Fruit fly (Drosophila melanogaster) whole organism, embryonic: Measurements from ENCODE around the gene CG12990.

Experiments used
- Atf6 ChIP-seq: fragments of 200-800 bp; sonication (Bioruptor generic); IDR thresholded peaks from 2 replicates; pipeline ENCODE4 v1.3.6; 2022; ENCODE audit warnings: missing biosample characterization, missing genetic modification characterization
- CG10654 ChIP-seq: fragments of 200-800 bp; sonication (Bioruptor generic); optimal IDR thresholded peaks from 2 replicates; lab custom pipeline; 2016; ENCODE audit warnings: missing biosample characterization, missing genetic modification characterization
- CG11085 ChIP-seq: fragments of 200-800 bp; sonication (Bioruptor generic); IDR thresholded peaks from 2 replicates; pipeline ENCODE4 v1.3.6; 2022; ENCODE audit warnings: missing biosample characterization, missing genetic modification characterization
- CG11696 ChIP-seq: fragments of 200-800 bp; sonication (Bioruptor generic); IDR thresholded peaks from 2 replicates; pipeline ENCODE4 v1.3.6; 2022; ENCODE audit warnings: missing biosample characterization, missing genetic modification characterization
- CG12299 ChIP-seq: fragments of 200-800 bp; sonication (Bioruptor generic); optimal IDR thresholded peaks from 2 replicates; lab custom pipeline; 2018; ENCODE audit warnings: missing biosample characterization, mild to moderate bottlenecking, missing genetic modification characterization
- CG12391 ChIP-seq: fragments of 200-800 bp; sonication (Bioruptor generic); optimal IDR thresholded peaks from 3 replicates; lab custom pipeline; 2018; ENCODE audit warnings: missing biosample characterization, mild to moderate bottlenecking, missing genetic modification characterization, moderate library complexity
- CG12769 ChIP-seq: fragments of 200-800 bp; sonication (Bioruptor generic); optimal IDR thresholded peaks from 2 replicates; lab custom pipeline; 2019; ENCODE audit warnings: missing biosample characterization, mild to moderate bottlenecking, missing genetic modification characterization, moderate library complexity
- CG13287 ChIP-seq: fragments of 200-800 bp; sonication (Bioruptor generic); IDR thresholded peaks from 2 replicates; pipeline ENCODE4 v1.3.6; 2022; ENCODE audit warnings: missing biosample characterization, missing genetic modification characterization; ENCODE audit not compliant: partially characterized antibody
- CG15011 ChIP-seq: fragments of 200-800 bp; sonication (Bioruptor generic); optimal IDR thresholded peaks from 3 replicates; lab custom pipeline; 2018; ENCODE audit warnings: missing biosample characterization, mild to moderate bottlenecking, missing genetic modification characterization
- CG1603 ChIP-seq: fragments of 200-800 bp; sonication (Bioruptor generic); optimal IDR thresholded peaks from 2 replicates; lab custom pipeline; 2019; ENCODE audit warnings: missing biosample characterization, mild to moderate bottlenecking, missing genetic modification characterization, moderate library complexity
- CG16779 ChIP-seq: fragments of 200-800 bp; sonication (Bioruptor generic); IDR thresholded peaks from 2 replicates; pipeline ENCODE4 v1.3.6; 2022; ENCODE audit warnings: missing biosample characterization, missing genetic modification characterization
- CG17912 ChIP-seq: fragments of 200-800 bp; sonication (Bioruptor generic); optimal IDR thresholded peaks from 2 replicates; lab custom pipeline; 2018; ENCODE audit warnings: missing biosample characterization, mild to moderate bottlenecking, missing genetic modification characterization
- CG2120 ChIP-seq: fragments of 200-800 bp; sonication (Bioruptor generic); optimal IDR thresholded peaks from 3 replicates; lab custom pipeline; 2016; ENCODE audit warnings: missing biosample characterization, missing genetic modification characterization
- CG33557 ChIP-seq: fragments of 200-800 bp; sonication (Bioruptor generic); optimal IDR thresholded peaks from 2 replicates; lab custom pipeline; 2019; ENCODE audit warnings: missing biosample characterization, mild to moderate bottlenecking, missing genetic modification characterization, moderate library complexity
- CG34422 ChIP-seq: fragments of 200-800 bp; sonication (Bioruptor generic); IDR thresholded peaks from 3 replicates; pipeline ENCODE4 v1.3.6; 2022; ENCODE audit warnings: missing biosample characterization, missing genetic modification characterization
- CG3838 ChIP-seq: fragments of 200-800 bp; sonication (Bioruptor generic); optimal IDR thresholded peaks from 3 replicates; lab custom pipeline; 2016; ENCODE audit warnings: missing biosample characterization, missing genetic modification characterization
- CG3995 ChIP-seq: fragments of 200-800 bp; sonication (Bioruptor generic); optimal IDR thresholded peaks from 3 replicates; lab custom pipeline; 2016; ENCODE audit warnings: missing biosample characterization, missing genetic modification characterization
- CG5180 ChIP-seq: fragments of 200-800 bp; sonication (Bioruptor generic); optimal IDR thresholded peaks from 3 replicates; lab custom pipeline; 2017; ENCODE audit warnings: missing biosample characterization, missing genetic modification characterization, mild to moderate bottlenecking, moderate library complexity, missing genetic modification reagents
- CG6175 ChIP-seq: fragments of 200-800 bp; sonication (Bioruptor generic); IDR thresholded peaks from 3 replicates; pipeline ENCODE4 v1.3.6; 2022; ENCODE audit warnings: missing biosample characterization, missing genetic modification characterization
- CG6813 ChIP-seq: fragments of 200-800 bp; sonication (Bioruptor generic); optimal IDR thresholded peaks from 2 replicates; lab custom pipeline; 2017; ENCODE audit warnings: missing biosample characterization, missing genetic modification characterization, mild to moderate bottlenecking, moderate library complexity, missing genetic modification reagents
- CG7271 ChIP-seq: fragments of 200-800 bp; sonication (Bioruptor generic); optimal IDR thresholded peaks from 2 replicates; lab custom pipeline; 2018; ENCODE audit warnings: missing biosample characterization, mild to moderate bottlenecking, missing genetic modification characterization, moderate library complexity
- Doc2 ChIP-seq: fragments of 200-800 bp; sonication (Bioruptor generic); IDR thresholded peaks from 2 replicates; pipeline ENCODE4 v1.3.6; 2022; ENCODE audit warnings: missing biosample characterization, missing genetic modification characterization
- E2f1 ChIP-seq: fragments of 200-800 bp; sonication (Bioruptor generic); IDR thresholded peaks from 2 replicates; pipeline ENCODE4 v1.3.6; 2022; ENCODE audit warnings: missing biosample characterization, missing genetic modification characterization
- Eip74EF ChIP-seq, 2 experiments: fragments of 200-800 bp in 1 of 2; fragments of >200 bp in 1 of 2; sonication (Bioruptor generic) in 1 of 2; optimal IDR thresholded peaks; 2 replicates each; lab custom pipeline; 2017 to 2019; ENCODE audit warnings: missing biosample characterization in 2 of 2, missing genetic modification characterization in 2 of 2, mild to moderate bottlenecking in 1 of 2, moderate library complexity in 1 of 2
- HLH3B ChIP-seq: fragments of 200-800 bp; sonication (Bioruptor generic); IDR thresholded peaks from 2 replicates; pipeline ENCODE4 v1.3.6; 2022; ENCODE audit warnings: missing biosample characterization, missing genetic modification characterization
- Hmr ChIP-seq: fragments of 200-800 bp; sonication (Bioruptor generic); optimal IDR thresholded peaks from 3 replicates; lab custom pipeline; 2017; ENCODE audit warnings: mild to moderate bottlenecking, missing biosample characterization, missing genetic modification reagents, missing genetic modification characterization
- Hr39 ChIP-seq: fragments of >200 bp; optimal IDR thresholded peaks from 2 replicates; lab custom pipeline; 2017
- Hr51 ChIP-seq, 2 experiments: fragments of 200-800 bp; sonication (Bioruptor generic); optimal IDR thresholded peaks; 2 replicates in 1 of 2; 3 replicates in 1 of 2; lab custom pipeline; 2016 to 2018; ENCODE audit warnings: missing biosample characterization in 2 of 2, missing genetic modification characterization in 2 of 2, mild to moderate bottlenecking in 1 of 2, moderate library complexity in 1 of 2
- Mad ChIP-seq: fragments of 200-800 bp; sonication (Bioruptor generic); optimal IDR thresholded peaks from 2 replicates; lab custom pipeline; 2016; ENCODE audit warnings: missing biosample characterization, missing genetic modification characterization
- NK7.1 ChIP-seq: fragments of 200-800 bp; sonication (Bioruptor generic); optimal IDR thresholded peaks from 3 replicates; lab custom pipeline; 2016; ENCODE audit warnings: missing biosample characterization, missing genetic modification characterization
- Pdp1 ChIP-seq, 2 experiments: fragments of 200-800 bp; sonication (Bioruptor generic); optimal IDR thresholded peaks; 3 replicates each; lab custom pipeline; 2016; ENCODE audit warnings: missing biosample characterization in 2 of 2, missing genetic modification characterization in 2 of 2, mild to moderate bottlenecking in 1 of 2, moderate library complexity in 1 of 2
- Sin3A ChIP-seq: fragments of >200 bp; optimal IDR thresholded peaks from 2 replicates; lab custom pipeline; 2018
- Six4 ChIP-seq: fragments of 200-800 bp; sonication (Bioruptor generic); optimal IDR thresholded peaks from 2 replicates; lab custom pipeline; 2016; ENCODE audit warnings: missing biosample characterization, missing genetic modification characterization
- Spps ChIP-seq: fragments of 200-800 bp; sonication (Bioruptor generic); optimal IDR thresholded peaks from 2 replicates; lab custom pipeline; 2018; ENCODE audit warnings: missing biosample characterization, mild to moderate bottlenecking, missing genetic modification characterization
- bab2 ChIP-seq: fragments of 200-800 bp; sonication (Bioruptor generic); optimal IDR thresholded peaks from 2 replicates; lab custom pipeline; 2016; ENCODE audit warnings: missing biosample characterization, missing genetic modification characterization
- bsh ChIP-seq, 2 experiments: fragments of 200-800 bp; sonication (Bioruptor generic); optimal IDR thresholded peaks; 2 replicates each; lab custom pipeline; 2017 to 2018; ENCODE audit warnings: mild to moderate bottlenecking in 2 of 2, missing biosample characterization in 2 of 2, missing genetic modification characterization in 2 of 2, moderate library complexity in 1 of 2
- btn ChIP-seq: fragments of 200-800 bp; sonication (Bioruptor generic); optimal IDR thresholded peaks from 2 replicates; lab custom pipeline; 2016; ENCODE audit warnings: missing biosample characterization, missing genetic modification characterization
- chinmo ChIP-seq: fragments of 200-800 bp; sonication (Bioruptor generic); IDR thresholded peaks from 4 replicates; pipeline ENCODE4 v1.3.6; 2022; ENCODE audit warnings: missing biosample characterization, missing genetic modification characterization; ENCODE audit not compliant: partially characterized antibody
- chm ChIP-seq: fragments of 200-800 bp; sonication (Bioruptor generic); IDR thresholded peaks from 2 replicates; pipeline ENCODE4 v1.3.6; 2022; ENCODE audit warnings: missing biosample characterization, missing genetic modification characterization
- en ChIP-seq: fragments of 200-800 bp; sonication (Bioruptor generic); optimal IDR thresholded peaks from 2 replicates; lab custom pipeline; 2016; ENCODE audit warnings: missing biosample characterization, missing genetic modification characterization
- fru ChIP-seq: fragments of >200 bp; optimal IDR thresholded peaks from 2 replicates; lab custom pipeline; 2017
- jumu ChIP-seq: fragments of 200-800 bp; sonication (Bioruptor generic); optimal IDR thresholded peaks from 3 replicates; lab custom pipeline; 2016; ENCODE audit warnings: missing biosample characterization, missing genetic modification characterization
- kay ChIP-seq: fragments of 200-800 bp; sonication (Bioruptor generic); optimal IDR thresholded peaks from 2 replicates; lab custom pipeline; 2016; ENCODE audit warnings: missing biosample characterization, missing genetic modification characterization
- nau ChIP-seq: fragments of 200-800 bp; sonication (Bioruptor generic); optimal IDR thresholded peaks from 3 replicates; lab custom pipeline; 2017; ENCODE audit warnings: missing biosample characterization, mild to moderate bottlenecking, missing genetic modification characterization, missing genetic modification reagents
- org-1 ChIP-seq: fragments of 200-800 bp; sonication (Bioruptor generic); optimal IDR thresholded peaks from 2 replicates; lab custom pipeline; 2017; ENCODE audit warnings: missing biosample characterization, missing genetic modification characterization
- trh ChIP-seq: fragments of 200-800 bp; sonication (Bioruptor generic); optimal IDR thresholded peaks from 2 replicates; lab custom pipeline; 2016; ENCODE audit warnings: missing biosample characterization, missing genetic modification characterization
- twi ChIP-seq: fragments of 200-800 bp; optimal IDR thresholded peaks from 2 replicates; lab custom pipeline; 2019; ENCODE audit warnings: missing biosample characterization, mild to moderate bottlenecking, missing genetic modification characterization, moderate library complexity
- usp ChIP-seq: fragments of >200 bp; optimal IDR thresholded peaks from 2 replicates; lab custom pipeline; 2017; ENCODE audit warnings: missing biosample characterization, missing genetic modification characterization
- wdn ChIP-seq: fragments of 200-800 bp; sonication (Bioruptor generic); IDR thresholded peaks from 2 replicates; pipeline ENCODE4 v1.3.6; 2022; ENCODE audit warnings: missing biosample characterization, missing genetic modification characterization
- zfh1 ChIP-seq: fragments of 200-800 bp; sonication (Bioruptor generic); IDR thresholded peaks from 3 replicates; pipeline ENCODE4 v1.3.6; 2022; ENCODE audit warnings: missing biosample characterization, missing genetic modification characterization

CG12990 gene

DNA sequence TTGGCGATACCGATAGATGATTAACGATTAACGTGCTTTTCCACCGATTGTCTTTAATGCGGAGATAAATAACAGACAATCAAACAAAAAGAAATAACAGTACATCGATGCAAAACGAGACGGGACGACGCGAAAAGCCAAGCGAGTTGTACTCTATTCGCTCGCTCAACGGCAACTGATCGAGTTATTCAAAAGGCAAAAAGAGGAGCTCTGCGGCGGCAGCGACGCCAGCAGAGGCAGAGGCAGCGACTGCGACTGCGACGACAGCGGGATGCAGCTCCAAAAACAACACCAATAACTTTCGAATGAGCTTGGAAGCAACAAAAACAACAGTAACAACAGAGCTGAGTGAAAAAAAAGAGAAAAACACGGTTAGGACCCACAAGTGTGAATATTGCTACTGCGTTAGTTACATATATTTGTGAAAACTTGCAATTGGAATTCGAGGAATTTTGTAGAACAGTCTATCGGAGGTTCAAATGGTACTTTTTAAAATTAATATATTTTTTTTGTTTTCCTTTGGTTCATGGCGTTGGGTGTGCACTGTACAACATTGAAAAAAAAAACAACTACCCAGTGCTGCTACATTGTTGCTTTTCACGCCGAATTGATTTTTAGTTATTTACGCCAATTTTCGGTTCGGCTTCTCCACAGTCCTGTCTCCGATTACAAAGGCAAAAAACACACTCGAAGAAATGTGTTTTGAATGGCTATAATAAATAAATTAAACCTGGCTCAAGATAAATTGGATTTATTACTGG is 11.2 kb upstream of the CG12990 start (continued):
- TF ChIP-seq Doc2 (GFP tag; lab: Robert Waterston, UW) (no peak), CG34422 (GFP tag; lab: Robert Waterston, UW) (peak; percentile 89), Sin3A (lab: Kevin White, UChicago) (no peak), bab2 (GFP tag; lab: Kevin White, UChicago) (no peak), usp (GFP tag; lab: Kevin White, UChicago) (no peak), Hr51 (GFP tag; optimal IDR thresholded peaks at IDR 0.05; lab: Kevin White, UChicago) (peak in 1 of 2 experiments; percentile 61), twi (tag; lab: Kevin White, UChicago) (peak; percentile 2), CG16779 (GFP tag; lab: Robert Waterston, UW) (no peak), jumu (no peak), wdn (no peak), CG12299 (tag; lab: Kevin White, UChicago) (no peak), Hr39 (lab: Kevin White, UChicago) (no peak), CG12769 (no peak), HLH3B (GFP tag; lab: Robert Waterston, UW) (peak; percentile 78), kay (peak; percentile 10), CG11696 (GFP tag; lab: Robert Waterston, UW) (no peak; the same call in 1 of the 2 replicates), Pdp1 (GFP tag; optimal IDR thresholded peaks at IDR 0.05; lab: Kevin White, UChicago) (peak; percentile 32 to 70), org-1 (GFP tag; lab: Kevin White, UChicago) (peak; percentile 21), bsh (GFP tag; optimal IDR thresholded peaks at IDR 0.05; lab: Kevin White, UChicago) (peak; percentile 75 to 88), CG3995 (no peak), Eip74EF (GFP tag; optimal IDR thresholded peaks at IDR 0.05; lab: Kevin White, UChicago) (peak in 1 of 2 experiments; percentile 45), Atf6 (GFP tag; lab: Robert Waterston, UW) (peak; percentile 60; the same call in 1 of the 2 replicates), chinmo (GFP tag; lab: Robert Waterston, UW) (peak; percentile 61; the same call in 1 of the 4 replicates), Spps (tag; lab: Kevin White, UChicago) (no peak), CG12391 (tag; lab: Kevin White, UChicago) (peak; percentile 55), CG33557 (no peak), Hmr (GFP tag; lab: Kevin White, UChicago) (peak; percentile 13), nau (peak; percentile 28), CG1603 (tag; lab: Kevin White, UChicago) (no peak), Mad (peak; percentile 2), CG15011 (GFP tag; lab: Kevin White, UChicago) (peak; percentile 47), CG6813 (GFP tag; lab: Kevin White, UChicago) (peak; percentile 55), CG10654 (GFP tag; lab: Kevin White, UChicago) (no peak), zfh1 (GFP tag; lab: Robert Waterston, UW) (peak; percentile 88), CG2120 (peak; percentile 20), btn (GFP tag; lab: Kevin White, UChicago) (no peak), CG6175 (GFP tag; lab: Robert Waterston, UW) (no peak), NK7.1 (GFP tag; lab: Kevin White, UChicago) (no peak), CG11085 (peak; percentile 38; the same call in 1 of the 2 replicates), CG17912 (GFP tag; lab: Kevin White, UChicago) (no peak), CG3838 (GFP tag; lab: Kevin White, UChicago) (no peak), trh (GFP tag; lab: Kevin White, UChicago) (no peak), CG13287 (GFP tag; lab: Robert Waterston, UW) (no peak; the same call in 1 of the 2 replicates), CG7271 (tag; lab: Kevin White, UChicago) (no peak), CG5180 (peak; percentile 49), E2f1 (GFP tag; lab: Robert Waterston, UW) (peak; percentile 76), Six4 (GFP tag; lab: Kevin White, UChicago) (peak; percentile 14), chm (peak; percentile 62; the same call in 1 of the 2 replicates), en (GFP tag; lab: Kevin White, UChicago) (no peak), fru (no peak)
